Worm (Caenorhabditis elegans): ENCODE data around the gene srbc-62.

DNA sequence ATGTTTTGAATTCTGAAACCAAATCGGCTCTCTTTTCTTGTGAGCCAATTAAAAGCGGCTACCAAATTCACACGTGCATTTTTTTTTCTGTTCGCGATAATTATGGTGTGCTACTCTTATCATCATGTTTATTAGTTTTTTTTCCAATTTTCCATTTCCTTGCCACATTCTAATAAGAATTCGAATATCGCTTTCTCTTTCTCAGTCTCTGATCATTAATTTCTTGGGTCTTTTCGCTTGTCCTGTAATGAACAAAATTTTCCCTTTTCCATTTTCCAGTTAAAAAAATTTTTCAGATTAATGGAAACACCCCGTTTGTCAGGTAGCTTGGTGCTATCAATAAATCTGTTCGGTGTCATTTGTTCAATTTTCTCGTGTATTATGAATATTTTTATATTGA, 46.2 kb upstream of the srbc-62 start, which contains the start of gene srbc-26:
- TF ChIP-seq ref-2 (tag; optimal IDR thresholded peaks at IDR 0.05) (no peak), ama-1 (optimal IDR thresholded peaks at IDR 0.05) (no peak)
